Fruit fly (Drosophila melanogaster) whole organism, embryonic: ENCODE data around the gene Tlk.

ENCODE experiments used
- Adf1 ChIP-seq: fragments of 200-800 bp; sonication (Bioruptor generic); IDR thresholded peaks from 2 replicates; pipeline ENCODE4 v1.3.6; 2022; ENCODE audit warnings: missing biosample characterization, missing genetic modification characterization
- Antp ChIP-seq: fragments of 200-800 bp; sonication (Bioruptor generic); optimal IDR thresholded peaks from 3 replicates; lab custom pipeline; 2016; ENCODE audit warnings: missing biosample characterization, missing genetic modification characterization
- C15 ChIP-seq: fragments of 200-800 bp; sonication (Bioruptor generic); IDR thresholded peaks from 3 replicates; pipeline ENCODE4 v1.3.6; 2022; ENCODE audit warnings: missing biosample characterization, missing genetic modification characterization
- CG10431 ChIP-seq: fragments of 200-800 bp; sonication (Bioruptor generic); optimal IDR thresholded peaks from 3 replicates; lab custom pipeline; 2018; ENCODE audit warnings: missing biosample characterization, mild to moderate bottlenecking, missing genetic modification characterization
- CG11504 ChIP-seq: fragments of 200-800 bp; sonication (Bioruptor generic); optimal IDR thresholded peaks from 3 replicates; lab custom pipeline; 2019; ENCODE audit warnings: missing biosample characterization, mild to moderate bottlenecking, missing genetic modification characterization, moderate library complexity
- CG12299 ChIP-seq: fragments of 200-800 bp; sonication (Bioruptor generic); optimal IDR thresholded peaks from 2 replicates; lab custom pipeline; 2018; ENCODE audit warnings: missing biosample characterization, mild to moderate bottlenecking, missing genetic modification characterization
- CG13424 ChIP-seq: fragments of 200-800 bp; sonication (Bioruptor generic); optimal IDR thresholded peaks from 2 replicates; lab custom pipeline; 2019; ENCODE audit warnings: missing biosample characterization, mild to moderate bottlenecking, missing genetic modification characterization, moderate library complexity
- CG17361 ChIP-seq: fragments of 200-800 bp; sonication (Bioruptor generic); IDR thresholded peaks from 3 replicates; pipeline ENCODE4 v1.3.6; 2022; ENCODE audit warnings: missing biosample characterization, missing genetic modification characterization
- CG1792 ChIP-seq: fragments of 200-800 bp; sonication (Bioruptor generic); optimal IDR thresholded peaks from 2 replicates; lab custom pipeline; 2016; ENCODE audit warnings: missing biosample characterization, missing genetic modification characterization
- CG18262 ChIP-seq: fragments of 200-800 bp; optimal IDR thresholded peaks from 3 replicates; lab custom pipeline; 2019; ENCODE audit warnings: missing biosample characterization, mild to moderate bottlenecking, missing genetic modification characterization, moderate library complexity
- CG1832 ChIP-seq: fragments of 200-800 bp; sonication (Bioruptor generic); optimal IDR thresholded peaks from 2 replicates; lab custom pipeline; 2017; ENCODE audit warnings: missing biosample characterization, mild to moderate bottlenecking, missing genetic modification characterization, inconsistent platforms
- CG2120 ChIP-seq: fragments of 200-800 bp; sonication (Bioruptor generic); optimal IDR thresholded peaks from 3 replicates; lab custom pipeline; 2016; ENCODE audit warnings: missing biosample characterization, missing genetic modification characterization
- CG43689 ChIP-seq: fragments of 200-800 bp; sonication (Bioruptor generic); IDR thresholded peaks from 2 replicates; pipeline ENCODE4 v1.3.6; 2022; ENCODE audit warnings: missing biosample characterization, missing genetic modification characterization
- CG6683 ChIP-seq: fragments of 200-800 bp; sonication (Bioruptor generic); optimal IDR thresholded peaks from 2 replicates; lab custom pipeline; 2017; ENCODE audit warnings: missing biosample characterization, mild to moderate bottlenecking, missing genetic modification characterization, missing genetic modification reagents
- CG6854 ChIP-seq: fragments of 200-800 bp; sonication (Bioruptor generic); optimal IDR thresholded peaks from 3 replicates; lab custom pipeline; 2017; ENCODE audit warnings: missing biosample characterization, mild to moderate bottlenecking, missing genetic modification characterization
- CG8281 ChIP-seq: fragments of 200-800 bp; sonication (Bioruptor generic); optimal IDR thresholded peaks from 2 replicates; lab custom pipeline; 2018; ENCODE audit warnings: missing biosample characterization, mild to moderate bottlenecking, missing genetic modification characterization, moderate library complexity
- CG9876 ChIP-seq: fragments of 200-800 bp; sonication (Bioruptor generic); optimal IDR thresholded peaks from 2 replicates; lab custom pipeline; 2016; ENCODE audit warnings: missing biosample characterization, missing genetic modification characterization
- CHES-1-like ChIP-seq: fragments of 200-800 bp; sonication (Bioruptor generic); optimal IDR thresholded peaks from 2 replicates; lab custom pipeline; 2016; ENCODE audit warnings: missing biosample characterization, missing genetic modification characterization
- CrebB ChIP-seq: fragments of 200-800 bp; sonication (Bioruptor generic); optimal IDR thresholded peaks from 3 replicates; lab custom pipeline; 2018; ENCODE audit warnings: missing biosample characterization, mild to moderate bottlenecking, missing genetic modification characterization
- Dp ChIP-seq: fragments of 200-800 bp; sonication (Bioruptor generic); optimal IDR thresholded peaks from 2 replicates; lab custom pipeline; 2018; ENCODE audit warnings: missing biosample characterization, mild to moderate bottlenecking, missing genetic modification characterization, moderate library complexity
- Drgx ChIP-seq: fragments of 200-800 bp; sonication (Bioruptor generic); IDR thresholded peaks from 2 replicates; pipeline ENCODE4 v1.3.6; 2022; ENCODE audit warnings: missing biosample characterization, missing genetic modification characterization
- Hmr ChIP-seq: fragments of 200-800 bp; sonication (Bioruptor generic); optimal IDR thresholded peaks from 3 replicates; lab custom pipeline; 2017; ENCODE audit warnings: mild to moderate bottlenecking, missing biosample characterization, missing genetic modification reagents, missing genetic modification characterization
- Hr78 ChIP-seq, 2 experiments: fragments of 200-800 bp in 1 of 2; fragments of >200 bp in 1 of 2; sonication (Bioruptor generic) in 1 of 2; optimal IDR thresholded peaks; 2 replicates each; lab custom pipeline; 2017 to 2019; ENCODE audit warnings: missing biosample characterization in 2 of 2, missing genetic modification characterization in 2 of 2, mild to moderate bottlenecking in 1 of 2, moderate library complexity in 1 of 2
- Kr ChIP-seq: fragments of 200-800 bp; sonication (Bioruptor generic); optimal IDR thresholded peaks from 2 replicates; lab custom pipeline; 2017; ENCODE audit warnings: missing biosample characterization, mild to moderate bottlenecking, missing genetic modification characterization
- Meics ChIP-seq: fragments of 200-800 bp; sonication (Bioruptor generic); optimal IDR thresholded peaks from 2 replicates; lab custom pipeline; 2017; ENCODE audit warnings: missing biosample characterization, mild to moderate bottlenecking, missing genetic modification characterization
- Oaz ChIP-seq: fragments of 200-800 bp; sonication (Bioruptor generic); IDR thresholded peaks from 2 replicates; pipeline ENCODE4 v1.3.6; 2022; ENCODE audit warnings: missing biosample characterization, missing genetic modification characterization
- Rfx ChIP-seq: fragments of 200-800 bp; sonication (Bioruptor generic); IDR thresholded peaks from 2 replicates; pipeline ENCODE4 v1.3.6; 2022; ENCODE audit warnings: missing biosample characterization, missing genetic modification characterization
- Sry-β ChIP-seq: fragments of 200-800 bp; sonication (Bioruptor generic); optimal IDR thresholded peaks from 2 replicates; lab custom pipeline; 2018; ENCODE audit warnings: missing biosample characterization, mild to moderate bottlenecking, missing genetic modification characterization, moderate library complexity
- Ssrp ChIP-seq: fragments of 200-800 bp; sonication (Bioruptor generic); optimal IDR thresholded peaks from 2 replicates; lab custom pipeline; 2018; ENCODE audit warnings: missing biosample characterization, mild to moderate bottlenecking, missing genetic modification characterization, moderate library complexity
- Trl ChIP-seq, 3 experiments: fragments of >200 bp in 2 of 3; fragments of 200-800 bp in 1 of 3; sonication (Bioruptor generic) in 1 of 3; optimal IDR thresholded peaks; 2 replicates in 1 of 3; 3 replicates in 2 of 3; lab custom pipeline; 2016 to 2017; ENCODE audit warnings: missing biosample characterization in 1 of 3, missing genetic modification characterization in 1 of 3
- amos ChIP-seq: fragments of 200-800 bp; sonication (Bioruptor generic); IDR thresholded peaks from 2 replicates; pipeline ENCODE4 v1.3.6; 2022; ENCODE audit warnings: missing biosample characterization, missing genetic modification characterization; ENCODE audit not compliant: partially characterized antibody
- az2 ChIP-seq: fragments of 200-800 bp; sonication (Bioruptor generic); optimal IDR thresholded peaks from 3 replicates; lab custom pipeline; 2016; ENCODE audit warnings: missing biosample characterization, missing genetic modification characterization
- bcd ChIP-seq: fragments of 200-800 bp; sonication (Bioruptor generic); optimal IDR thresholded peaks from 2 replicates; lab custom pipeline; 2017; ENCODE audit warnings: missing biosample characterization, mild to moderate bottlenecking, missing genetic modification characterization
- br ChIP-seq: fragments of >200 bp; optimal IDR thresholded peaks from 2 replicates; lab custom pipeline; 2017
- cg ChIP-seq: fragments of 200-800 bp; sonication (Bioruptor generic); optimal IDR thresholded peaks from 3 replicates; lab custom pipeline; 2019; ENCODE audit warnings: missing biosample characterization, mild to moderate bottlenecking, missing genetic modification characterization, moderate library complexity
- crp ChIP-seq, 2 experiments: fragments of 200-800 bp; sonication (Bioruptor generic); optimal IDR thresholded peaks; 2 replicates in 1 of 2; 3 replicates in 1 of 2; lab custom pipeline; 2017; ENCODE audit warnings: missing biosample characterization in 2 of 2, missing genetic modification characterization in 2 of 2, mild to moderate bottlenecking in 1 of 2, moderate library complexity in 1 of 2
- fd64A ChIP-seq: fragments of 200-800 bp; sonication (Bioruptor generic); optimal IDR thresholded peaks from 3 replicates; lab custom pipeline; 2018; ENCODE audit warnings: missing biosample characterization, mild to moderate bottlenecking, missing genetic modification characterization
- gcm ChIP-seq: fragments of 200-800 bp; sonication (Bioruptor generic); optimal IDR thresholded peaks from 2 replicates; lab custom pipeline; 2019; ENCODE audit warnings: missing biosample characterization, mild to moderate bottlenecking, missing genetic modification characterization, moderate library complexity
- grau ChIP-seq: fragments of 200-800 bp; optimal IDR thresholded peaks from 3 replicates; lab custom pipeline; 2019; ENCODE audit warnings: missing biosample characterization, mild to moderate bottlenecking, missing genetic modification characterization, moderate library complexity
- kay ChIP-seq: fragments of 200-800 bp; sonication (Bioruptor generic); optimal IDR thresholded peaks from 2 replicates; lab custom pipeline; 2016; ENCODE audit warnings: missing biosample characterization, missing genetic modification characterization
- lilli ChIP-seq: fragments of 200-800 bp; sonication (Bioruptor generic); optimal IDR thresholded peaks from 3 replicates; lab custom pipeline; 2016; ENCODE audit warnings: missing biosample characterization, missing genetic modification characterization
- nau ChIP-seq: fragments of 200-800 bp; sonication (Bioruptor generic); optimal IDR thresholded peaks from 3 replicates; lab custom pipeline; 2017; ENCODE audit warnings: missing biosample characterization, mild to moderate bottlenecking, missing genetic modification characterization, missing genetic modification reagents
- pita ChIP-seq: fragments of 200-800 bp; sonication (Bioruptor generic); optimal IDR thresholded peaks from 2 replicates; lab custom pipeline; 2017; ENCODE audit warnings: missing biosample characterization, mild to moderate bottlenecking, missing genetic modification characterization
- ro ChIP-seq: fragments of 200-800 bp; sonication (Bioruptor generic); IDR thresholded peaks from 2 replicates; pipeline ENCODE4 v1.3.6; 2022; ENCODE audit warnings: missing biosample characterization, missing genetic modification characterization
- vnd ChIP-seq: fragments of 200-800 bp; sonication (Bioruptor generic); IDR thresholded peaks from 3 replicates; pipeline ENCODE4 v1.3.6; 2022; ENCODE audit warnings: missing biosample characterization, missing genetic modification characterization; ENCODE audit not compliant: partially characterized antibody

Tlk gene

DNA sequence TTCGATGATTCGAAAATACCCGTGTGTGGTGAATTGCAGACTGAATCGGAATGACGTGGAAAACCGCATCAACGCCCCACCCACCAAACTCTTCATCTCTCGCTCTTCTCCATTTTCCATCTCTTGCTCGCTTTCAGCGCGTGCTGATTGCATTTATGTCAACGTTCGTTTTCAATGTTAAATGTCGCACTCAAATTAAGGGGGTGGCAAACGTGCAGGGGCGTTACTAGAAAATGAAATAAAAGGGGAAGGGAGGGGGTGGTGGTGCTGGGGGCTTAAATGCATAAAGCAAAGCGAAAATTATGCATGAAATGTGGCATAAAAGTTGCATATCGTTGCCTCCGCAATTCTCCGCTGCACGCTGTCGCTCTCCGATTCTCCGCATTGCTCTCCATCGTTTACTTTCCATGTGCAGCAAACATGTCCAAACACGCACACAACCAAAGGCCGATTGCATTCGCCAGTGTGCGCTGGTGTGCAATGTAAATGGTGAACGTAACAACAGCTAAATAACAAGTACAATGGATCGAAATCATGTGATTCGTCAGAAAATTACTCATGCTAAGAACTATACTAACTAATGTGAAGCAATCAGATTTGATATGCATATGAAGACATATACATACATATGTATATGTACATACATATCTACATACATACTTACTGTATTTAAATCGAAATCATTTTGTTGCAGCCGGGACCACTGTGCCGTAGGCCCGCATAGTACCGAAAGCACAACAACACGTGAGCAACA lies 37.9 kb upstream of the Tlk start (continued):
- TF ChIP-seq fd64A (GFP tag; lab: Kevin White, UChicago) (no peak), CG13424 (tag; lab: Kevin White, UChicago) (peak; percentile 15), Ssrp (tag; lab: Kevin White, UChicago) (no peak), Meics (peak; percentile 68), Hmr (GFP tag; lab: Kevin White, UChicago) (no peak), CrebB (tag; lab: Kevin White, UChicago) (no peak), bcd (GFP tag; lab: Kevin White, UChicago) (no peak), CG17361 (GFP tag; lab: Robert Waterston, UW) (peak; percentile 27; the same call in 1 of the 3 replicates), nau (no peak), br (lab: Kevin White, UChicago) (no peak), Oaz (GFP tag; lab: Robert Waterston, UW) (no peak), az2 (GFP tag; lab: Kevin White, UChicago) (peak; percentile 27), Rfx (GFP tag; lab: Robert Waterston, UW) (no peak), vnd (GFP tag; lab: Robert Waterston, UW) (no peak), crp (GFP tag; optimal IDR thresholded peaks at IDR 0.05; lab: Kevin White, UChicago) (no peak), Dp (GFP tag; lab: Kevin White, UChicago) (no peak), gcm (GFP tag; lab: Kevin White, UChicago) (peak; percentile 91), CG10431 (GFP tag; lab: Kevin White, UChicago) (no peak), Antp (GFP tag; lab: Kevin White, UChicago) (no peak)

DNA sequence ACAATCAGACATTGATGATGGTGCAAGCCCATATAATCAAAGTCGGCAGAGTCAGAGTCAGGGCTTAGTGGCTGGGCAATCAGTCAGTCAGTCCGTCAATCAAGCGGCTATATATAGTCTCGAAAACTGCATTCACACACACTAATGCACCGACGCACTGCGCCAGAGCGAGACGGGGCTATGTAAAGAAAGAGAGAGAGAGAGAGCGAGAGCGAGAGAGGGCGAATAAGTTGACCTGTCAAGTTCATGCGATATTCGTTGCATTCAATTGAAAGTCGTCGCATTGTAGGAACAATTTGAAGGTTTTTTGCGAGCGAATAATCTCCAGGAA lies 37.4 kb upstream of the Tlk start:
- peak; percentile 94 for TF ChIP-seq CG8281 (tag; lab: Kevin White, UChicago)
- TF ChIP-seq CHES-1-like (GFP tag; lab: Kevin White, UChicago), result no peak
- peak; percentile 17 to 26 for TF ChIP-seq Trl (optimal IDR thresholded peaks at IDR 0.05; lab: Kevin White, UChicago)
- TF ChIP-seq Trl (GFP tag; optimal IDR thresholded peaks at IDR 0.05; lab: Kevin White, UChicago), result no peak
- peak; percentile 64 for TF ChIP-seq cg (GFP tag; lab: Kevin White, UChicago)
- TF ChIP-seq CG43689, result no peak
- TF ChIP-seq CG1832 (GFP tag; lab: Kevin White, UChicago), result peak; percentile 56
- peak in 1 of 2 experiments; percentile 96 for TF ChIP-seq Hr78 (GFP tag; optimal IDR thresholded peaks at IDR 0.05; lab: Kevin White, UChicago)
- TF ChIP-seq amos (GFP tag; lab: Robert Waterston, UW), result no peak

DNA sequence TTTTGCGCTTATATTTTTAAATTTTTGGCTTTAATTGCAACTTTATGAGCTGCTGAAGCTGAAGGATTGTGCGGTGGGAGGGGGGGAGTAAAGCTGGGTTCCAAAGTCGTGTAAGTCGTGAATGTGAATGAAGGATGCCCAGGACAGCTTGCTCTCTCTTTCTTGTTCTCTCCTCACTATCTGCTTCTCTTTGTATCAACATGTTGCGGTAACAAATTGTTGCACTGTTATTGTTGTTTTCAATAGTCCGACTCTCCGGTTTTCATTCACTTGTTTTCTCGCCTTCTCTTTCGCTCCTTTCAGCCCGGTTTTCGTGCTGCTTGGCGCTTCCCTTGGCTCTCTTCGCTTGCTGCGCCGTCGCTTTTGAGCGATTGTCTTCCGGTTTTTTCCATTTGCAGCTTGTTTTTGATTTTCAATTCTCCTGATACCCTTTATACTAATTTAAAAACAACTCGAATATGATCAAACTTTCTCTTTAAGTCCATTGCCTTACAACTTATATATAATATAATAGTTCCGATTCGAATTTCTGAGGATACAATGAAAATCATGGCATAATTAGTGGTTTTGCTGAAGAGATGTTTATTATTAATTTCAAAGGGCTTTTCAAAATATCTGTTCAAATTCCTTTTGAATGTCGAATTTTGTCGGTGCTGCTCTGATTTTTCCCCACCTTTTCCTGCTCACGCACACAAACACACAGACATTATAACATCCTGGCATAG lies 34.8 kb upstream of the Tlk start:
- TF ChIP-seq lilli (GFP tag; lab: Kevin White, UChicago) (peak; percentile 6), CG6854 (no peak), CG17361 (GFP tag; lab: Robert Waterston, UW) (0 out of 3 replicates have a peak, but pooled peaks have one; percentile 23), CG2120 (peak; percentile 3), CG1792 (GFP tag; lab: Kevin White, UChicago) (no peak), grau (tag; lab: Kevin White, UChicago) (peak; percentile 46), CG11504 (tag; lab: Kevin White, UChicago) (peak; percentile 87), CG9876 (GFP tag; lab: Kevin White, UChicago) (no peak), Drgx (GFP tag; lab: Robert Waterston, UW) (peak; percentile 31), C15 (no peak), ro (GFP tag; lab: Robert Waterston, UW) (no peak), kay (GFP tag; lab: Kevin White, UChicago) (no peak), Adf1 (GFP tag; lab: Robert Waterston, UW) (no peak), Kr (no peak), pita (GFP tag; lab: Kevin White, UChicago) (no peak), CG18262 (peak; percentile 0), CG6683 (GFP tag; lab: Kevin White, UChicago) (no peak), Sry-β (GFP tag; lab: Kevin White, UChicago) (no peak), CG12299 (tag; lab: Kevin White, UChicago) (no peak)
